Worm (Caenorhabditis elegans) whole organism, mixed stage, embryonic: ENCODE measurements around the gene C53A3.4.
A peak's percentile ranks its signal among the peaks of the same experiment; 100 is the strongest.

Source experiments
- M03D4.4 ChIP-seq: sonication (generic microtip); optimal IDR thresholded peaks from 2 replicates; lab custom pipeline; 2017; ENCODE audit warnings: mild to moderate bottlenecking, missing genetic modification characterization, missing compliant biosample characterization
- bed-3 ChIP-seq: fragments of 200-800 bp; sonication (Bioruptor generic); optimal IDR thresholded peaks from 3 replicates; lab custom pipeline; 2018; ENCODE audit warnings: mild to moderate bottlenecking, missing genetic modification characterization, moderate library complexity, missing compliant biosample characterization
- blmp-1 ChIP-seq: fragments of 150-350 bp; optimal IDR thresholded peaks from 2 replicates; lab custom pipeline; 2014; ENCODE audit warnings: missing biosample characterization, missing genetic modification characterization
- ceh-39 ChIP-seq: fragments of 150-350 bp; optimal IDR thresholded peaks from 2 replicates; lab custom pipeline; 2014; ENCODE audit warnings: missing biosample characterization, missing genetic modification characterization
- ceh-43 ChIP-seq: fragments of 200-800 bp; sonication (Bioruptor generic); optimal IDR thresholded peaks from 2 replicates; lab custom pipeline; 2018; ENCODE audit warnings: mild to moderate bottlenecking, missing genetic modification characterization, moderate library complexity, missing compliant biosample characterization
- ces-1 ChIP-seq: fragments of 150-350 bp; optimal IDR thresholded peaks from 2 replicates; lab custom pipeline; 2014; ENCODE audit warnings: missing biosample characterization, missing genetic modification reagents, missing genetic modification characterization
- cnd-1 ChIP-seq: fragments of 200-800 bp; sonication (Bioruptor generic); optimal IDR thresholded peaks from 2 replicates; lab custom pipeline; 2018; ENCODE audit warnings: mild to moderate bottlenecking, missing genetic modification characterization, missing compliant biosample characterization
- drap-1 ChIP-seq: fragments of 200-800 bp; sonication (Bioruptor generic); optimal IDR thresholded peaks from 3 replicates; lab custom pipeline; 2018; ENCODE audit warnings: mild to moderate bottlenecking, missing genetic modification characterization, missing compliant biosample characterization
- elt-1 ChIP-seq: sonication (generic microtip); optimal IDR thresholded peaks from 2 replicates; lab custom pipeline; 2017; ENCODE audit warnings: missing genetic modification characterization, mild to moderate bottlenecking, missing compliant biosample characterization, antibody characterized with exemption, moderate library complexity, borderline replicate concordance; ENCODE audit not compliant: insufficient read depth
- flh-1 ChIP-seq: fragments of 200-800 bp; sonication (Bioruptor generic); optimal IDR thresholded peaks from 2 replicates; lab custom pipeline; 2018; ENCODE audit warnings: mild to moderate bottlenecking, missing genetic modification characterization, moderate library complexity, missing compliant biosample characterization
- ham-2 ChIP-seq: fragments of 200-800 bp; sonication (Bioruptor generic); optimal IDR thresholded peaks from 2 replicates; lab custom pipeline; 2018; ENCODE audit warnings: mild to moderate bottlenecking, missing genetic modification characterization, missing compliant biosample characterization
- hlh-1 ChIP-seq: fragments of 150-350 bp; optimal IDR thresholded peaks from 2 replicates; lab custom pipeline; 2014; ENCODE audit warnings: missing biosample characterization, missing genetic modification reagents, missing genetic modification characterization
- lin-13 ChIP-seq: fragments of 150-350 bp; optimal IDR thresholded peaks from 2 replicates; lab custom pipeline; 2014; ENCODE audit warnings: missing biosample characterization, missing genetic modification characterization
- lin-32 ChIP-seq: fragments of 200-800 bp; sonication (Bioruptor generic); optimal IDR thresholded peaks from 2 replicates; lab custom pipeline; 2018; ENCODE audit warnings: mild to moderate bottlenecking, missing genetic modification characterization, missing compliant biosample characterization
- mab-5 ChIP-seq: fragments of 150-350 bp; optimal IDR thresholded peaks from 2 replicates; lab custom pipeline; 2014; ENCODE audit warnings: missing biosample characterization, missing genetic modification characterization
- mep-1 ChIP-seq: fragments of 150-350 bp; optimal IDR thresholded peaks from 2 replicates; lab custom pipeline; 2017; ENCODE audit warnings: missing biosample characterization, missing genetic modification reagents, missing genetic modification characterization, inconsistent platforms
- mls-2 ChIP-seq: sonication (generic microtip); optimal IDR thresholded peaks from 2 replicates; lab custom pipeline; 2016; ENCODE audit warnings: mild to moderate bottlenecking, missing genetic modification characterization, moderate library complexity, missing compliant biosample characterization
- nhr-12 ChIP-seq: fragments of 150-350 bp; optimal IDR thresholded peaks from 2 replicates; lab custom pipeline; 2014; ENCODE audit warnings: missing biosample characterization, missing genetic modification characterization
- nhr-2 ChIP-seq: fragments of 150-350 bp; optimal IDR thresholded peaks from 2 replicates; lab custom pipeline; 2014; ENCODE audit warnings: missing biosample characterization, missing genetic modification characterization
- nhr-237 ChIP-seq: fragments of 150-350 bp; optimal IDR thresholded peaks from 2 replicates; lab custom pipeline; 2014; ENCODE audit warnings: missing biosample characterization, missing genetic modification characterization
- nhr-28 ChIP-seq: fragments of 150-350 bp; optimal IDR thresholded peaks from 2 replicates; lab custom pipeline; 2014; ENCODE audit warnings: missing biosample characterization, missing genetic modification characterization
- nhr-76 ChIP-seq: sonication (generic microtip); optimal IDR thresholded peaks from 2 replicates; lab custom pipeline; 2017; ENCODE audit warnings: missing biosample characterization, missing genetic modification characterization
- sem-2 ChIP-seq: fragments of 200-800 bp; sonication (Bioruptor generic); optimal IDR thresholded peaks from 2 replicates; lab custom pipeline; 2018; ENCODE audit warnings: mild to moderate bottlenecking, missing genetic modification characterization, missing compliant biosample characterization
- snpc-4 ChIP-seq: fragments of 150-350 bp; optimal IDR thresholded peaks from 2 replicates; lab custom pipeline; 2014; ENCODE audit warnings: missing biosample characterization, missing genetic modification characterization
- tbx-8 ChIP-seq: fragments of 200-800 bp; sonication (Bioruptor generic); optimal IDR thresholded peaks from 2 replicates; lab custom pipeline; 2018; ENCODE audit warnings: mild to moderate bottlenecking, missing genetic modification characterization, moderate library complexity, missing compliant biosample characterization
- unc-120 ChIP-seq: sonication (generic microtip); optimal IDR thresholded peaks from 2 replicates; lab custom pipeline; 2017; ENCODE audit warnings: missing genetic modification characterization, missing compliant biosample characterization; ENCODE audit not compliant: poor library complexity, severe bottlenecking
- unc-39 ChIP-seq: fragments of 150-350 bp; optimal IDR thresholded peaks from 2 replicates; lab custom pipeline; 2014; ENCODE audit warnings: missing biosample characterization, missing genetic modification characterization
- unc-62 ChIP-seq: fragments of 150-350 bp; optimal IDR thresholded peaks from 2 replicates; lab custom pipeline; 2014; ENCODE audit warnings: missing biosample characterization, missing genetic modification reagents, missing genetic modification characterization
- zip-8 ChIP-seq: fragments of 150-350 bp; optimal IDR thresholded peaks from 2 replicates; lab custom pipeline; 2014; ENCODE audit warnings: missing biosample characterization, missing genetic modification characterization
- ztf-11 ChIP-seq: fragments of 150-350 bp; optimal IDR thresholded peaks from 2 replicates; lab custom pipeline; 2014; ENCODE audit warnings: missing biosample characterization, missing genetic modification characterization

Gene C53A3.4

DNA sequence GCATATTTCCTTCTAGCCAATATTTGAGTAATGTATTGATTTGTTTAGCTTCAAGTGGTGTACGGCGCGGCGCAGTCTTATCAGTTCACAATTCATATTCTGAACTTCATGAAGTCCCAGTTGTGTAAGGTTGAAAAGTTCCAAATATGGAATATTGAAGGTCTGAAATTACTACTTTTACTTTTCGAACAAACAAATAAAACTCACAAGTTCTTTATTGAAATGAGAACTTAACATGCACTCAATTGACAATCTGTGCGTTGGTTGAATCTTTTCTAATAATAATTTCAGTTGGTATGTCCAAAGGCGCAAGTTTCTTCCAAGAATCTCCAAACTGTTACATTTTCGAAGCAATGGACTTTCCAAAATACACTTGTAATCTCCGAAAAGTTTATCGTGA lies at the start of gene C53A3.4:
Gene C53A3.4 (minus strand): TSS at position 101 of the 400 bp plus-strand sequence.
- TF ChIP-seq nhr-237 (no peak), nhr-28 (no peak), mls-2 (tag; lab: Kevin White, UChicago) (no peak), M03D4.4 (tag; lab: Kevin White, UChicago) (no peak), blmp-1 (tag; lab: Kevin White, UChicago) (no peak), zip-8 (tag; lab: Kevin White, UChicago) (no peak), mab-5 (no peak), ceh-43 (GFP tag; lab: Kevin White, UChicago) (no peak), elt-1 (no peak), nhr-76 (tag; lab: Kevin White, UChicago) (no peak), ham-2 (no peak), unc-120 (tag; lab: Kevin White, UChicago) (no peak), tbx-8 (GFP tag; lab: Kevin White, UChicago) (no peak), hlh-1 (tag; lab: Kevin White, UChicago) (no peak), ceh-39 (tag; lab: Kevin White, UChicago) (no peak), unc-62 (GFP tag; lab: Kevin White, UChicago) (no peak), unc-39 (tag; lab: Kevin White, UChicago) (no peak), lin-13 (no peak), cnd-1 (no peak)
- TF ChIP-seq, all 35 proteins: peak for 0

DNA sequence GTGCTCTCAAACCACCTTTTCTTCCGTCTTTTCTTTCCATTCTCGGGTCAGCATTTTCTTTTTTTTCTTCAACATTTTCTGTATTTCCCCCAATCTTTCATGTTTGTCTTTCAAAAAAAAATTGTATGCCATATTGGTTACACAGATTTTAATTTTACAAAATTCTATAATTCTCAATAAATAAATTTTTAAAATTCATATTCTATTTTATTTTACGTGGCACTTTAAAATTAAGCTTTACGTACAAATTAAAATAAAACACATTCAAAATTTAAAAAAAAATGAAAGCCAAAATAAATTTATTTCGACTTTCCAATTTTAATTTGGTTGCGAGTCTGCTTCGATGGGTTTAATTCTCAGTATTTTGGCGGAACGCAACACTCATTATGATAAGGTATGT lies 46.8 kb upstream of the C53A3.4 start, which contains the start of gene ZC250.5:
Gene ZC250.5 (plus strand): TSS at position 301 of the 400 bp plus-strand sequence.
- TF ChIP-seq nhr-12 (tag; lab: Kevin White, UChicago): no peak
- no peak for TF ChIP-seq M03D4.4 (tag; lab: Kevin White, UChicago)
- TF ChIP-seq drap-1: no peak
- no peak for TF ChIP-seq ham-2
- no peak for TF ChIP-seq ztf-11 (tag; lab: Kevin White, UChicago)
- no peak for TF ChIP-seq mls-2 (tag; lab: Kevin White, UChicago)
- TF ChIP-seq sem-2: no peak
- no peak for TF ChIP-seq nhr-2 (tag; lab: Kevin White, UChicago)
- TF ChIP-seq bed-3 (GFP tag; lab: Kevin White, UChicago): no peak

DNA sequence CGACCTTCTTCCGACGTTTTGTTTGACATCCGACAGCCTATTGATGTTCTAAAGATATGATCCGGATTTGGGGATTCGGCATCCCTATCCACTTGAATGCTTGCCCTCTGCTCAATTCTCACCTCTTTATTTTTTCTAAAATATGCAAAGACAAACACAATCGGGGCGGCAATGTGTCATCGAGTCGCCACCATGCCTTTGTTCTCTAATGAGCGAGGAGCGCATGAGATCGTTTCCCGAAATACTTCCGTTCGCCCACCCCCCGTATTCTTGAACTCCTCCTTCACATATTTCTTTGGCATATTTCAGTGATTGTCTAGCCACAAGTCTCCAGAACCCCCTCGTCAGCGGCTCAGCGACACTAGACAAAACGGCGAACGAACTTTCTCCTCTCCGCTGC lies 40.7 kb upstream of the C53A3.4 start, which contains the start of gene cyn-17:
Gene cyn-17 (plus strand): TSS at position 301 of the 400 bp plus-strand sequence.
- no peak for TF ChIP-seq mep-1 (tag; lab: Kevin White, UChicago)
- TF ChIP-seq flh-1 (GFP tag; lab: Kevin White, UChicago): no peak
- no peak for TF ChIP-seq nhr-28
- no peak for TF ChIP-seq elt-1
- TF ChIP-seq snpc-4: no peak

DNA sequence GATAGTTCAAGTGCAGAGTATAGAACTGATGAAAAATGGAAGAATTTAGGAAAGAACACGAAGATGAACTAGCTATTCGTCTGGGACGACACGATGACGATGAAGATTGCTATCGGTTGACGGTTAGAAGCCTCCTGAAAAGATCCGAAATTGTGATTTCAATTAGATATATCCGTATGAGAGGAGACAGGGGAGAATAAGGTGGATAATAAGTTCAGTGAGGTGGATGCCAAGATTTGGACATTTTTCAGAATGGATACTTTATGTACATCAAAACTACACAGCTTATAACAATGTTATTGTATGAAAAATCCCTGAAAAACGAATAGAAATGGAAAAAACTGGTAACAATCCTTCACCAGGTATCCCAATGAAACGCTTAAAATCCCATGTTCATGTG lies 39.5 kb upstream of the C53A3.4 start, which contains the start of gene nstp-3:
Gene nstp-3 (minus strand): TSS at position 101 of the 400 bp plus-strand sequence.
- TF ChIP-seq elt-1 (peak; percentile 9), unc-62 (GFP tag; lab: Kevin White, UChicago) (no peak), unc-39 (tag; lab: Kevin White, UChicago) (no peak), ces-1 (no peak), ceh-39 (tag; lab: Kevin White, UChicago) (no peak), blmp-1 (tag; lab: Kevin White, UChicago) (no peak), nhr-28 (no peak), nhr-2 (tag; lab: Kevin White, UChicago) (no peak), lin-13 (no peak)

DNA sequence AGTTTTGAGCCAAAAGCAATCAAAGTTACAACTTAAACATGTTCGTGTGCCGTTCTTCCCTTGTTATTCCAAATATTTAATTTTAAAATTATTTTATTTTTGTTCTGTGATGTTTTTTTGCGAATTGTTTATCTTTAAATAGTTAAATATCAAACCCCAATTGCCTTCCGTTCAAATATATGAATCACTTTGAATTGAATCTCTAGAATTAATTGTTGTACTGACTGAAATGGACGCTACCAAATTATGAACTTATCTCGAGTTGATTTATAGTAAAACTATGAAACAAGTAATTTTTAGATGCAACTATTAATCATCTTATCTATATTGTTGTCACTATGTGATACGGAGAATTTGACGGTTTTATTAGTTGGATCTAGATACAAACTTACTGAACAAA lies 33.4 kb upstream of the C53A3.4 start, which contains the start of gene ZC250.2:
Gene ZC250.2 (plus strand): TSS at position 301 of the 400 bp plus-strand sequence.
- no peak for TF ChIP-seq flh-1 (GFP tag; lab: Kevin White, UChicago)
- no peak for TF ChIP-seq ceh-39 (tag; lab: Kevin White, UChicago)
- TF ChIP-seq elt-1: no peak
- no peak for TF ChIP-seq cnd-1
- TF ChIP-seq snpc-4: no peak
- TF ChIP-seq ceh-43 (GFP tag; lab: Kevin White, UChicago): no peak
- no peak for TF ChIP-seq lin-32 (GFP tag; lab: Kevin White, UChicago)
- TF ChIP-seq nhr-76 (tag; lab: Kevin White, UChicago): no peak
- TF ChIP-seq, all 35 proteins: peak for 0
